Fruit fly (Drosophila melanogaster) whole organism, embryonic: Measurements from ENCODE around the gene lin-52.
A peak's percentile ranks its signal among the peaks of the same experiment; 100 is the strongest.

Source experiments
- BEAF-32 ChIP-seq: fragments of 200-800 bp; sonication (Bioruptor generic); optimal IDR thresholded peaks from 3 replicates; lab custom pipeline; 2017; ENCODE audit warnings: missing biosample characterization, missing genetic modification characterization, mild to moderate bottlenecking, moderate library complexity, missing genetic modification reagents
- CG10543 ChIP-seq: fragments of 200-800 bp; sonication (Bioruptor generic); optimal IDR thresholded peaks from 3 replicates; lab custom pipeline; 2017; ENCODE audit warnings: missing biosample characterization, mild to moderate bottlenecking, missing genetic modification characterization, moderate library complexity
- CG10979 ChIP-seq: fragments of 200-800 bp; sonication (Bioruptor generic); optimal IDR thresholded peaks from 2 replicates; lab custom pipeline; 2018; ENCODE audit warnings: missing biosample characterization, mild to moderate bottlenecking, missing genetic modification characterization, moderate library complexity
- CG11504 ChIP-seq: fragments of 200-800 bp; sonication (Bioruptor generic); optimal IDR thresholded peaks from 3 replicates; lab custom pipeline; 2019; ENCODE audit warnings: missing biosample characterization, mild to moderate bottlenecking, missing genetic modification characterization, moderate library complexity
- CG11723 ChIP-seq: fragments of 200-800 bp; sonication (Bioruptor generic); optimal IDR thresholded peaks from 2 replicates; lab custom pipeline; 2017; ENCODE audit warnings: missing biosample characterization, mild to moderate bottlenecking, missing genetic modification characterization
- CG12104 ChIP-seq: fragments of 200-800 bp; sonication (Bioruptor generic); optimal IDR thresholded peaks from 3 replicates; lab custom pipeline; 2016; ENCODE audit warnings: missing biosample characterization, missing genetic modification characterization
- CG12744 ChIP-seq: fragments of 200-800 bp; sonication (Bioruptor generic); optimal IDR thresholded peaks from 2 replicates; lab custom pipeline; 2016; ENCODE audit warnings: missing biosample characterization, missing genetic modification characterization
- CG13894 ChIP-seq: fragments of 200-800 bp; sonication (Bioruptor generic); optimal IDR thresholded peaks from 3 replicates; lab custom pipeline; 2018; ENCODE audit warnings: missing biosample characterization, mild to moderate bottlenecking, missing genetic modification characterization, moderate library complexity
- CG14014 ChIP-seq: fragments of 200-800 bp; sonication (Bioruptor generic); IDR thresholded peaks from 2 replicates; pipeline ENCODE4 v1.3.6; 2022; ENCODE audit warnings: missing biosample characterization, missing genetic modification characterization
- CG1647 ChIP-seq: fragments of 200-800 bp; sonication (Bioruptor generic); optimal IDR thresholded peaks from 3 replicates; lab custom pipeline; 2016; ENCODE audit warnings: missing biosample characterization, missing genetic modification characterization
- CG2129 ChIP-seq: fragments of 200-800 bp; sonication (Bioruptor generic); IDR thresholded peaks from 2 replicates; pipeline ENCODE4 v1.3.6; 2022; ENCODE audit warnings: missing biosample characterization, missing genetic modification characterization; ENCODE audit not compliant: partially characterized antibody
- CG3726 ChIP-seq: fragments of 200-800 bp; sonication (Bioruptor generic); IDR thresholded peaks from 3 replicates; pipeline ENCODE4, ENCODE4 v1.3.6; 2022; ENCODE audit warnings: missing biosample characterization, missing genetic modification characterization
- CG3838 ChIP-seq: fragments of 200-800 bp; sonication (Bioruptor generic); optimal IDR thresholded peaks from 3 replicates; lab custom pipeline; 2016; ENCODE audit warnings: missing biosample characterization, missing genetic modification characterization
- CG6272 ChIP-seq: fragments of 200-800 bp; sonication (Bioruptor generic); IDR thresholded peaks from 2 replicates; pipeline ENCODE4 v1.3.6; 2022; ENCODE audit warnings: missing biosample characterization, missing genetic modification characterization
- CG8281 ChIP-seq: fragments of 200-800 bp; sonication (Bioruptor generic); optimal IDR thresholded peaks from 2 replicates; lab custom pipeline; 2018; ENCODE audit warnings: missing biosample characterization, mild to moderate bottlenecking, missing genetic modification characterization, moderate library complexity
- CG8478 ChIP-seq: fragments of >200 bp; optimal IDR thresholded peaks from 2 replicates; lab custom pipeline; 2018
- Chrac-16 ChIP-seq: fragments of 200-800 bp; sonication (Bioruptor generic); optimal IDR thresholded peaks from 3 replicates; lab custom pipeline; 2016; ENCODE audit warnings: missing biosample characterization, missing genetic modification characterization
- D19A ChIP-seq: fragments of 200-800 bp; optimal IDR thresholded peaks from 3 replicates; lab custom pipeline; 2019; ENCODE audit warnings: missing biosample characterization, mild to moderate bottlenecking, missing genetic modification characterization, moderate library complexity
- ERR ChIP-seq: fragments of 200-800 bp; sonication (Bioruptor generic); optimal IDR thresholded peaks from 2 replicates; lab custom pipeline; 2016; ENCODE audit warnings: missing biosample characterization, missing genetic modification characterization
- Eip74EF ChIP-seq, 2 experiments: fragments of 200-800 bp in 1 of 2; fragments of >200 bp in 1 of 2; sonication (Bioruptor generic) in 1 of 2; optimal IDR thresholded peaks; 2 replicates each; lab custom pipeline; 2017 to 2019; ENCODE audit warnings: missing biosample characterization in 2 of 2, missing genetic modification characterization in 2 of 2, mild to moderate bottlenecking in 1 of 2, moderate library complexity in 1 of 2
- Elba2 ChIP-seq: fragments of 200-800 bp; sonication (Bioruptor generic); optimal IDR thresholded peaks from 3 replicates; lab custom pipeline; 2016; ENCODE audit warnings: missing biosample characterization, missing genetic modification characterization
- Fer2 ChIP-seq: fragments of 200-800 bp; sonication (Bioruptor generic); optimal IDR thresholded peaks from 2 replicates; lab custom pipeline; 2018; ENCODE audit warnings: missing biosample characterization, mild to moderate bottlenecking, missing genetic modification characterization, moderate library complexity
- Gsc ChIP-seq: fragments of 200-800 bp; sonication (Bioruptor generic); IDR thresholded peaks from 2 replicates; pipeline ENCODE4 v1.3.6; 2022; ENCODE audit warnings: missing biosample characterization, missing genetic modification characterization
- H15 ChIP-seq: fragments of 200-800 bp; sonication (Bioruptor generic); IDR thresholded peaks from 3 replicates; pipeline ENCODE4 v1.3.6; 2022; ENCODE audit warnings: missing biosample characterization, missing genetic modification characterization
- Hr39 ChIP-seq: fragments of >200 bp; optimal IDR thresholded peaks from 2 replicates; lab custom pipeline; 2017
- Hr51 ChIP-seq, 2 experiments: fragments of 200-800 bp; sonication (Bioruptor generic); optimal IDR thresholded peaks; 2 replicates in 1 of 2; 3 replicates in 1 of 2; lab custom pipeline; 2016 to 2018; ENCODE audit warnings: missing biosample characterization in 2 of 2, missing genetic modification characterization in 2 of 2, mild to moderate bottlenecking in 1 of 2, moderate library complexity in 1 of 2
- Max ChIP-seq: fragments of 200-800 bp; sonication (Bioruptor generic); optimal IDR thresholded peaks from 2 replicates; lab custom pipeline; 2016; ENCODE audit warnings: missing biosample characterization, mild to moderate bottlenecking, missing genetic modification characterization
- Meics ChIP-seq: fragments of 200-800 bp; sonication (Bioruptor generic); optimal IDR thresholded peaks from 2 replicates; lab custom pipeline; 2017; ENCODE audit warnings: missing biosample characterization, mild to moderate bottlenecking, missing genetic modification characterization
- NC2α ChIP-seq: fragments of 200-800 bp; sonication (Bioruptor generic); optimal IDR thresholded peaks from 2 replicates; lab custom pipeline; 2016; ENCODE audit warnings: missing biosample characterization, missing genetic modification characterization
- Ptx1 ChIP-seq: fragments of 200-800 bp; sonication (Bioruptor generic); IDR thresholded peaks from 2 replicates; pipeline ENCODE4 v1.3.6; 2022; ENCODE audit warnings: missing biosample characterization, missing genetic modification characterization
- Sin3A ChIP-seq: fragments of >200 bp; optimal IDR thresholded peaks from 2 replicates; lab custom pipeline; 2018
- Spps ChIP-seq: fragments of 200-800 bp; sonication (Bioruptor generic); optimal IDR thresholded peaks from 2 replicates; lab custom pipeline; 2018; ENCODE audit warnings: missing biosample characterization, mild to moderate bottlenecking, missing genetic modification characterization
- btn ChIP-seq: fragments of 200-800 bp; sonication (Bioruptor generic); optimal IDR thresholded peaks from 2 replicates; lab custom pipeline; 2016; ENCODE audit warnings: missing biosample characterization, missing genetic modification characterization
- cad ChIP-seq: fragments of >200 bp; optimal IDR thresholded peaks from 2 replicates; lab custom pipeline; 2017; ENCODE audit warnings: missing biosample characterization, missing genetic modification characterization
- cg ChIP-seq: fragments of 200-800 bp; sonication (Bioruptor generic); optimal IDR thresholded peaks from 3 replicates; lab custom pipeline; 2019; ENCODE audit warnings: missing biosample characterization, mild to moderate bottlenecking, missing genetic modification characterization, moderate library complexity
- crol ChIP-seq: fragments of 200-800 bp; sonication (Bioruptor generic); IDR thresholded peaks from 2 replicates; pipeline ENCODE4 v1.3.6; 2022; ENCODE audit warnings: missing biosample characterization, missing genetic modification characterization
- fd3F ChIP-seq: fragments of 200-800 bp; sonication (Bioruptor generic); optimal IDR thresholded peaks from 2 replicates; lab custom pipeline; 2018; ENCODE audit warnings: missing biosample characterization, mild to moderate bottlenecking, missing genetic modification characterization, moderate library complexity
- ftz-f1 ChIP-seq: fragments of 200-800 bp; sonication (Bioruptor generic); optimal IDR thresholded peaks from 2 replicates; lab custom pipeline; 2016; ENCODE audit warnings: missing biosample characterization, missing genetic modification characterization
- gce ChIP-seq: fragments of 200-800 bp; sonication (Bioruptor generic); IDR thresholded peaks from 3 replicates; pipeline ENCODE4 v1.3.6; 2022; ENCODE audit warnings: missing biosample characterization, missing genetic modification characterization
- gsb ChIP-seq: fragments of 200-800 bp; sonication (Bioruptor generic); IDR thresholded peaks from 2 replicates; pipeline ENCODE4 v1.3.6; 2022; ENCODE audit warnings: missing biosample characterization, missing genetic modification characterization
- hbn ChIP-seq: fragments of 200-800 bp; sonication (Bioruptor generic); IDR thresholded peaks from 2 replicates; pipeline ENCODE4 v1.3.6; 2022; ENCODE audit warnings: missing biosample characterization, missing genetic modification characterization; ENCODE audit not compliant: partially characterized antibody
- pho ChIP-seq: fragments of 200-800 bp; sonication (Bioruptor generic); optimal IDR thresholded peaks from 2 replicates; lab custom pipeline; 2016; ENCODE audit warnings: missing biosample characterization, missing genetic modification characterization
- prd ChIP-seq, 3 experiments: fragments of >200 bp in 2 of 3; fragments of 200-800 bp in 1 of 3; sonication (Bioruptor generic) in 1 of 3; optimal IDR thresholded peaks in 2 of 3; IDR thresholded peaks in 1 of 3; 2 replicates in 2 of 3; 3 replicates in 1 of 3; pipeline versions ENCODE4 v1.3.6 to Lab custom; 2017 to 2022; ENCODE audit warnings: missing biosample characterization in 1 of 3, missing genetic modification characterization in 1 of 3
- ranshi ChIP-seq: fragments of 200-800 bp; sonication (Bioruptor generic); IDR thresholded peaks from 2 replicates; pipeline ENCODE4 v1.3.6; 2022; ENCODE audit warnings: missing biosample characterization, missing genetic modification characterization
- ro ChIP-seq: fragments of 200-800 bp; sonication (Bioruptor generic); IDR thresholded peaks from 2 replicates; pipeline ENCODE4 v1.3.6; 2022; ENCODE audit warnings: missing biosample characterization, missing genetic modification characterization
- ttk ChIP-seq: fragments of 200-800 bp; sonication (Bioruptor generic); IDR thresholded peaks from 2 replicates; pipeline ENCODE4 v2.1.2; 2022; ENCODE audit warnings: missing biosample characterization, missing genetic modification characterization
- vnd ChIP-seq: fragments of 200-800 bp; sonication (Bioruptor generic); IDR thresholded peaks from 3 replicates; pipeline ENCODE4 v1.3.6; 2022; ENCODE audit warnings: missing biosample characterization, missing genetic modification characterization; ENCODE audit not compliant: partially characterized antibody
- zen2 ChIP-seq: fragments of 200-800 bp; sonication (Bioruptor generic); IDR thresholded peaks from 3 replicates; pipeline ENCODE4 v1.3.6; 2022; ENCODE audit warnings: missing biosample characterization, missing genetic modification characterization; ENCODE audit not compliant: partially characterized antibody

Gene lin-52

dm6 chrX:5764001-5764892, 9.5 kb upstream of the lin-52 start, which contains the start of the genes MAPk-Ak2 and CG42699 (continued):
- no peak for TF ChIP-seq CG6272 (GFP tag; lab: Robert Waterston, UW)
- no peak for TF ChIP-seq Gsc
- no peak for TF ChIP-seq cad (GFP tag; lab: Kevin White, UChicago)
- peak; percentile 75 for TF ChIP-seq CG12104
- no peak for TF ChIP-seq Elba2 (GFP tag; lab: Kevin White, UChicago)
- TF ChIP-seq gce (GFP tag; lab: Robert Waterston, UW), result peak; percentile 80
- peak; percentile 73 for TF ChIP-seq ERR (GFP tag; lab: Kevin White, UChicago)
- peak; percentile 76 for TF ChIP-seq CG1647 (GFP tag; lab: Kevin White, UChicago)
- peak; percentile 90 for TF ChIP-seq CG13894
- peak; percentile 61 for TF ChIP-seq CG11504 (tag; lab: Kevin White, UChicago)
- peak; percentile 51 for TF ChIP-seq Spps
- TF ChIP-seq ftz-f1 (GFP tag; lab: Kevin White, UChicago), result no peak
- TF ChIP-seq ttk (GFP tag; lab: Robert Waterston, UW), result no peak
- peak; percentile 73 for TF ChIP-seq CG3838 (GFP tag; lab: Kevin White, UChicago)
- no peak for TF ChIP-seq Hr39 (lab: Kevin White, UChicago)
- TF ChIP-seq Max (GFP tag; lab: Kevin White, UChicago), result peak; percentile 71
- no peak; the same call in 1 of the 2 replicates for TF ChIP-seq ranshi (GFP tag; lab: Robert Waterston, UW)
- peak; percentile 24; the same call in 1 of the 2 replicates for TF ChIP-seq CG2129 (GFP tag; lab: Robert Waterston, UW)
- TF ChIP-seq CG11723 (GFP tag; lab: Kevin White, UChicago), result peak; percentile 71
- no peak for TF ChIP-seq crol
- TF ChIP-seq Hr51 (GFP tag; optimal IDR thresholded peaks at IDR 0.05; lab: Kevin White, UChicago), result peak; percentile 33 to 72
- peak; percentile 55 for TF ChIP-seq NC2α
- TF ChIP-seq D19A, result peak; percentile 51
- no peak for TF ChIP-seq ro (GFP tag; lab: Robert Waterston, UW)
- TF ChIP-seq Chrac-16 (GFP tag; lab: Kevin White, UChicago), result no peak
- peak; percentile 61 for TF ChIP-seq Sin3A (lab: Kevin White, UChicago)
- TF ChIP-seq prd (optimal IDR thresholded peaks at IDR 0.05; lab: Kevin White, UChicago), result no peak
- peak; percentile 48; the same call in 2 of the 3 replicates for TF ChIP-seq prd (GFP tag; IDR thresholded peaks at IDR 0.05; lab: Robert Waterston, UW)
- peak; percentile 78 for TF ChIP-seq CG12744 (GFP tag; lab: Kevin White, UChicago)
- TF ChIP-seq CG10543 (GFP tag; lab: Kevin White, UChicago), result peak; percentile 96
- TF ChIP-seq Fer2, result peak; percentile 67

- TF ChIP-seq cg, result peak; percentile 92
- TF ChIP-seq zen2 (GFP tag; lab: Robert Waterston, UW), result 0 out of 3 replicates have a peak, but pooled peaks have one; percentile 15
- TF ChIP-seq CG3838 (GFP tag; lab: Kevin White, UChicago), result no peak
- TF ChIP-seq CG3726 (GFP tag; lab: Robert Waterston, UW), result no peak
- no peak for TF ChIP-seq CG8281 (tag; lab: Kevin White, UChicago)
- TF ChIP-seq vnd (GFP tag; lab: Robert Waterston, UW), result peak; percentile 26; the same call in 1 of the 3 replicates
- TF ChIP-seq Ptx1 (GFP tag; lab: Robert Waterston, UW), result no peak
- no peak for TF ChIP-seq btn
- TF ChIP-seq Meics (GFP tag; lab: Kevin White, UChicago), result no peak
- no peak for TF ChIP-seq H15
- TF ChIP-seq hbn (GFP tag; lab: Robert Waterston, UW), result 0 out of 2 replicates have a peak, but pooled peaks have one; percentile 19
- TF ChIP-seq CG14014, result no peak
- TF ChIP-seq gsb (GFP tag; lab: Robert Waterston, UW), result no peak
- no peak for TF ChIP-seq fd3F (GFP tag; lab: Kevin White, UChicago)
- no peak for TF ChIP-seq Eip74EF (GFP tag; optimal IDR thresholded peaks at IDR 0.05; lab: Kevin White, UChicago)
- TF ChIP-seq CG8478 (lab: Kevin White, UChicago), result peak; percentile 61
- TF ChIP-seq BEAF-32 (GFP tag; lab: Kevin White, UChicago), result peak; percentile 16
- no peak for TF ChIP-seq CG11504 (tag; lab: Kevin White, UChicago)
- peak; percentile 17 for TF ChIP-seq CG10979 (tag; lab: Kevin White, UChicago)
- TF ChIP-seq Hr51 (GFP tag; optimal IDR thresholded peaks at IDR 0.05; lab: Kevin White, UChicago), result no peak
- no peak for TF ChIP-seq pho (GFP tag; lab: Kevin White, UChicago)
These were observed 8.8 kb upstream of the lin-52 start for dm6 chrX:5763443-5764000.
